Fruit fly (Drosophila melanogaster): ENCODE measurements around the gene CG15579.

dm6 chrX:4329809-4330208 lies 18.2 kb upstream of the CG15579 start:
- TF ChIP-seq C15 (GFP tag; IDR thresholded peaks at IDR 0.05) (no peak), unc-4 (GFP tag; IDR thresholded peaks at IDR 0.05; ENCODE audit: partially characterized antibody) (no peak), mirr (GFP tag; optimal IDR thresholded peaks at IDR 0.05) (no peak), CG10366 (GFP tag; IDR thresholded peaks at IDR 0.05) (no peak; the same call in 1 of the 2 replicates), Awh (GFP tag; IDR thresholded peaks at IDR 0.05) (no peak), Myb (GFP tag; optimal IDR thresholded peaks at IDR 0.05) (no peak), CG11085 (GFP tag; IDR thresholded peaks at IDR 0.05) (no peak), twi (tag; optimal IDR thresholded peaks at IDR 0.05) (no peak), exex (tag; optimal IDR thresholded peaks at IDR 0.05) (no peak), B-H2 (GFP tag; optimal IDR thresholded peaks at IDR 0.05) (no peak)

Data from whole organism, embryonic.